Fruit fly (Drosophila melanogaster) whole organism, embryonic: ENCODE data around the gene CG32645.

ENCODE experiments used
- Abd-B ChIP-seq: fragments of 200-800 bp; sonication (Bioruptor generic); optimal IDR thresholded peaks from 2 replicates; lab custom pipeline; 2018; ENCODE audit warnings: missing biosample characterization, mild to moderate bottlenecking, missing genetic modification characterization, moderate library complexity
- Asciz ChIP-seq: fragments of 200-800 bp; sonication (Bioruptor generic); optimal IDR thresholded peaks from 2 replicates; lab custom pipeline; 2017; ENCODE audit warnings: missing biosample characterization, mild to moderate bottlenecking, missing genetic modification characterization, missing genetic modification reagents
- B-H1 ChIP-seq: fragments of 200-800 bp; sonication (Bioruptor generic); IDR thresholded peaks from 3 replicates; pipeline ENCODE4 v1.3.6; 2022; ENCODE audit warnings: missing biosample characterization, missing genetic modification characterization
- CG11723 ChIP-seq: fragments of 200-800 bp; sonication (Bioruptor generic); optimal IDR thresholded peaks from 2 replicates; lab custom pipeline; 2017; ENCODE audit warnings: missing biosample characterization, mild to moderate bottlenecking, missing genetic modification characterization
- CG1233 ChIP-seq: fragments of 200-800 bp; sonication (Bioruptor generic); optimal IDR thresholded peaks from 4 replicates; lab custom pipeline; 2018; ENCODE audit warnings: missing biosample characterization, mild to moderate bottlenecking, missing genetic modification characterization
- CG1647 ChIP-seq: fragments of 200-800 bp; sonication (Bioruptor generic); optimal IDR thresholded peaks from 3 replicates; lab custom pipeline; 2016; ENCODE audit warnings: missing biosample characterization, missing genetic modification characterization
- CG17802 ChIP-seq: fragments of 200-800 bp; sonication (Bioruptor generic); optimal IDR thresholded peaks from 2 replicates; lab custom pipeline; 2018; ENCODE audit warnings: missing biosample characterization, mild to moderate bottlenecking, missing genetic modification characterization, moderate library complexity
- CG2712 ChIP-seq: fragments of 200-800 bp; optimal IDR thresholded peaks from 3 replicates; lab custom pipeline; 2019; ENCODE audit warnings: missing biosample characterization, mild to moderate bottlenecking, missing genetic modification characterization, moderate library complexity
- CG34422 ChIP-seq: fragments of 200-800 bp; sonication (Bioruptor generic); IDR thresholded peaks from 3 replicates; pipeline ENCODE4 v1.3.6; 2022; ENCODE audit warnings: missing biosample characterization, missing genetic modification characterization
- CG3838 ChIP-seq: fragments of 200-800 bp; sonication (Bioruptor generic); optimal IDR thresholded peaks from 3 replicates; lab custom pipeline; 2016; ENCODE audit warnings: missing biosample characterization, missing genetic modification characterization
- CG43689 ChIP-seq: fragments of 200-800 bp; sonication (Bioruptor generic); IDR thresholded peaks from 2 replicates; pipeline ENCODE4 v1.3.6; 2022; ENCODE audit warnings: missing biosample characterization, missing genetic modification characterization
- CG6654 ChIP-seq: fragments of 200-800 bp; sonication (Bioruptor generic); optimal IDR thresholded peaks from 2 replicates; lab custom pipeline; 2017; ENCODE audit warnings: missing biosample characterization, mild to moderate bottlenecking, missing genetic modification characterization
- CG6683 ChIP-seq: fragments of 200-800 bp; sonication (Bioruptor generic); optimal IDR thresholded peaks from 2 replicates; lab custom pipeline; 2017; ENCODE audit warnings: missing biosample characterization, mild to moderate bottlenecking, missing genetic modification characterization, missing genetic modification reagents
- CG6765 ChIP-seq: fragments of 200-800 bp; sonication (Bioruptor generic); optimal IDR thresholded peaks from 3 replicates; lab custom pipeline; 2017; ENCODE audit warnings: missing biosample characterization, mild to moderate bottlenecking, missing genetic modification characterization
- CG8765 ChIP-seq: fragments of 200-800 bp; sonication (Bioruptor generic); IDR thresholded peaks from 2 replicates; pipeline ENCODE4 v1.3.6; 2022; ENCODE audit warnings: missing biosample characterization, missing genetic modification characterization
- CG9437 ChIP-seq: fragments of 200-800 bp; sonication (Bioruptor generic); optimal IDR thresholded peaks from 2 replicates; lab custom pipeline; 2018; ENCODE audit warnings: missing biosample characterization, mild to moderate bottlenecking, missing genetic modification characterization
- CTCF ChIP-seq: fragments of 200-800 bp; sonication (Bioruptor generic); optimal IDR thresholded peaks from 2 replicates; lab custom pipeline; 2017; ENCODE audit warnings: missing biosample characterization, mild to moderate bottlenecking, missing genetic modification characterization, moderate library complexity
- Chrac-16 ChIP-seq: fragments of 200-800 bp; sonication (Bioruptor generic); optimal IDR thresholded peaks from 3 replicates; lab custom pipeline; 2016; ENCODE audit warnings: missing biosample characterization, missing genetic modification characterization
- Doc3 ChIP-seq: fragments of 200-800 bp; sonication (Bioruptor generic); IDR thresholded peaks from 3 replicates; pipeline ENCODE4 v1.3.6; 2022; ENCODE audit warnings: missing biosample characterization, missing genetic modification characterization; ENCODE audit not compliant: partially characterized antibody
- Dref ChIP-seq: fragments of 200-800 bp; sonication (Bioruptor generic); IDR thresholded peaks from 2 replicates; pipeline ENCODE4 v1.3.6; 2022; ENCODE audit warnings: missing biosample characterization, missing genetic modification characterization
- Ets65A ChIP-seq: fragments of 200-800 bp; sonication (Bioruptor generic); peaks from one replicate; lab custom pipeline; 2016; ENCODE audit warnings: missing biosample characterization, missing genetic modification characterization
- Ets97D ChIP-seq: fragments of 200-800 bp; sonication (Bioruptor generic); optimal IDR thresholded peaks from 3 replicates; lab custom pipeline; 2016; ENCODE audit warnings: missing biosample characterization, missing genetic modification characterization
- Gug ChIP-seq: fragments of 200-800 bp; sonication (Bioruptor generic); IDR thresholded peaks from 4 replicates; pipeline ENCODE4 v1.3.6; 2022; ENCODE audit warnings: missing biosample characterization, missing genetic modification characterization
- NK7.1 ChIP-seq: fragments of 200-800 bp; sonication (Bioruptor generic); optimal IDR thresholded peaks from 3 replicates; lab custom pipeline; 2016; ENCODE audit warnings: missing biosample characterization, missing genetic modification characterization
- Oli ChIP-seq: fragments of 200-800 bp; sonication (Bioruptor generic); optimal IDR thresholded peaks from 2 replicates; lab custom pipeline; 2018; ENCODE audit warnings: missing biosample characterization, mild to moderate bottlenecking, missing genetic modification characterization, moderate library complexity
- Trl ChIP-seq, 3 experiments: fragments of >200 bp in 2 of 3; fragments of 200-800 bp in 1 of 3; sonication (Bioruptor generic) in 1 of 3; optimal IDR thresholded peaks; 2 replicates in 1 of 3; 3 replicates in 2 of 3; lab custom pipeline; 2016 to 2017; ENCODE audit warnings: missing biosample characterization in 1 of 3, missing genetic modification characterization in 1 of 3
- ato ChIP-seq: fragments of 200-800 bp; sonication (Bioruptor generic); IDR thresholded peaks from 2 replicates; pipeline ENCODE4 v1.3.6; 2022; ENCODE audit warnings: missing biosample characterization, missing genetic modification characterization; ENCODE audit not compliant: partially characterized antibody
- bowl ChIP-seq: fragments of 200-800 bp; sonication (Bioruptor generic); IDR thresholded peaks from 2 replicates; pipeline ENCODE4 v1.3.6; 2022; ENCODE audit warnings: missing biosample characterization, missing genetic modification characterization
- cas ChIP-seq: fragments of 200-800 bp; sonication (Bioruptor generic); IDR thresholded peaks from 2 replicates; pipeline ENCODE4 v1.3.6; 2022; ENCODE audit warnings: missing biosample characterization, missing genetic modification characterization
- cato ChIP-seq: fragments of 200-800 bp; sonication (Bioruptor generic); optimal IDR thresholded peaks from 2 replicates; lab custom pipeline; 2016; ENCODE audit warnings: missing biosample characterization, missing genetic modification characterization, borderline replicate concordance
- dan ChIP-seq: fragments of 200-800 bp; sonication (Bioruptor generic); IDR thresholded peaks from 2 replicates; pipeline ENCODE4 v1.3.6; 2022; ENCODE audit warnings: missing biosample characterization, missing genetic modification characterization
- dimm ChIP-seq: fragments of 200-800 bp; sonication (Bioruptor generic); IDR thresholded peaks from 2 replicates; pipeline ENCODE4 v1.3.6; 2022; ENCODE audit warnings: missing biosample characterization, missing genetic modification characterization
- emc ChIP-seq: fragments of 200-800 bp; sonication (Bioruptor generic); optimal IDR thresholded peaks from 2 replicates; lab custom pipeline; 2016; ENCODE audit warnings: missing biosample characterization, missing genetic modification characterization
- exex ChIP-seq: fragments of 200-800 bp; sonication (Bioruptor generic); optimal IDR thresholded peaks from 4 replicates; lab custom pipeline; 2018; ENCODE audit warnings: missing biosample characterization, mild to moderate bottlenecking, missing genetic modification characterization, moderate library complexity
- fd64A ChIP-seq: fragments of 200-800 bp; sonication (Bioruptor generic); optimal IDR thresholded peaks from 3 replicates; lab custom pipeline; 2018; ENCODE audit warnings: missing biosample characterization, mild to moderate bottlenecking, missing genetic modification characterization
- fru ChIP-seq: fragments of >200 bp; optimal IDR thresholded peaks from 2 replicates; lab custom pipeline; 2017
- fu2 ChIP-seq: fragments of 200-800 bp; sonication (Bioruptor generic); optimal IDR thresholded peaks from 2 replicates; lab custom pipeline; 2016; ENCODE audit warnings: missing biosample characterization, missing genetic modification characterization
- gcm2 ChIP-seq: fragments of 200-800 bp; sonication (Bioruptor generic); optimal IDR thresholded peaks from 2 replicates; lab custom pipeline; 2016; ENCODE audit warnings: missing biosample characterization, missing genetic modification characterization
- gro ChIP-seq: fragments of 200-800 bp; sonication (Bioruptor generic); optimal IDR thresholded peaks from 2 replicates; lab custom pipeline; 2016; ENCODE audit warnings: missing biosample characterization, missing genetic modification characterization
- gt ChIP-seq: fragments of 200-800 bp; sonication (Bioruptor generic); IDR thresholded peaks from 2 replicates; pipeline ENCODE4 v1.3.6; 2022; ENCODE audit warnings: missing biosample characterization, missing genetic modification characterization
- ham ChIP-seq: fragments of 200-800 bp; sonication (Bioruptor generic); IDR thresholded peaks from 2 replicates; pipeline ENCODE4 v1.3.6; 2022; ENCODE audit warnings: missing biosample characterization, missing genetic modification characterization
- jigr1 ChIP-seq: fragments of 200-800 bp; sonication (Bioruptor generic); IDR thresholded peaks from 3 replicates; pipeline ENCODE4 v1.3.6; 2022; ENCODE audit warnings: missing biosample characterization, missing genetic modification characterization
- lab ChIP-seq: fragments of 200-800 bp; sonication (Bioruptor generic); optimal IDR thresholded peaks from 3 replicates; lab custom pipeline; 2017; ENCODE audit warnings: missing biosample characterization, missing genetic modification characterization, mild to moderate bottlenecking, moderate library complexity, missing genetic modification reagents
- lola ChIP-seq, 3 experiments: fragments of >200 bp in 2 of 3; fragments of 200-800 bp in 1 of 3; sonication (Bioruptor generic) in 1 of 3; optimal IDR thresholded peaks; 2 replicates each; lab custom pipeline; 2017 to 2019; ENCODE audit warnings: missing biosample characterization in 3 of 3, missing genetic modification characterization in 3 of 3, mild to moderate bottlenecking in 1 of 3, moderate library complexity in 1 of 3
- nom ChIP-seq: fragments of 200-800 bp; sonication (Bioruptor generic); optimal IDR thresholded peaks from 2 replicates; lab custom pipeline; 2017; ENCODE audit warnings: missing biosample characterization, missing genetic modification characterization, mild to moderate bottlenecking, moderate library complexity, missing genetic modification reagents
- pho ChIP-seq: fragments of 200-800 bp; sonication (Bioruptor generic); optimal IDR thresholded peaks from 2 replicates; lab custom pipeline; 2016; ENCODE audit warnings: missing biosample characterization, missing genetic modification characterization
- phol ChIP-seq: fragments of 200-800 bp; sonication (Bioruptor generic); optimal IDR thresholded peaks from 3 replicates; lab custom pipeline; 2018; ENCODE audit warnings: missing biosample characterization, mild to moderate bottlenecking, missing genetic modification characterization, moderate library complexity
- slp2 ChIP-seq: fragments of 200-800 bp; sonication (Bioruptor generic); optimal IDR thresholded peaks from 2 replicates; lab custom pipeline; 2016; ENCODE audit warnings: missing biosample characterization, missing genetic modification characterization
- tna ChIP-seq: fragments of 200-800 bp; sonication (Bioruptor generic); IDR thresholded peaks from 2 replicates; pipeline ENCODE4 v1.3.6; 2022; ENCODE audit warnings: missing biosample characterization, missing genetic modification characterization; ENCODE audit not compliant: partially characterized antibody
- vnd ChIP-seq: fragments of 200-800 bp; sonication (Bioruptor generic); IDR thresholded peaks from 3 replicates; pipeline ENCODE4 v1.3.6; 2022; ENCODE audit warnings: missing biosample characterization, missing genetic modification characterization; ENCODE audit not compliant: partially characterized antibody
- zf30C ChIP-seq: fragments of 200-800 bp; sonication (Bioruptor generic); optimal IDR thresholded peaks from 3 replicates; lab custom pipeline; 2018; ENCODE audit warnings: missing biosample characterization, mild to moderate bottlenecking, missing genetic modification characterization

Gene CG32645

DNA sequence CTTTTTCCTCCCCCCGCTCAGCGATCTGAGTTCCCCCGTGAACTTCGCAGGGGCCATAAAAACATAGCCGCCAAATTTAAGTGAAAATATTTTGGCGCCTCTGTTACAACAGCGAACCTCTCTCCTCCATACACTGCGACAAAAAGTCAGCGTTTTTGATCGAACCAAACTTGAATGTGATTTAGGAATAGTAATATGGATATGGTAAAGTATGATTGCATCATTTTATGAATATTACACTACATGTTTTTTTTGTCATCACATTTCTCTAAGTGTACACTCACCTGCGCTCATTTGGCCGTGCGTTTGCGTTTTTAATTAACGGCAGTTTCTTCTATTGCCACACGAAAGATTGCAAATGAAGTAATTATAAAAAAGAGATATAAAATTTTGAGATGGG lies 3.3 kb upstream of the CG32645 start (continued):
- no peak for TF ChIP-seq CG3838 (GFP tag; lab: Kevin White, UChicago)
- TF ChIP-seq lola (GFP tag; optimal IDR thresholded peaks at IDR 0.05; lab: Kevin White, UChicago), result no peak
- TF ChIP-seq phol (tag; lab: Kevin White, UChicago), result peak; percentile 71
- peak; percentile 77 for TF ChIP-seq Asciz (GFP tag; lab: Kevin White, UChicago)
- TF ChIP-seq ham, result no peak
- no peak for TF ChIP-seq gt (GFP tag; lab: Robert Waterston, UW)
- peak; percentile 86 for TF ChIP-seq Ets65A (GFP tag; lab: Kevin White, UChicago)
- TF ChIP-seq CG8765, result no peak
- TF ChIP-seq cas (GFP tag; lab: Robert Waterston, UW), result no peak
- TF ChIP-seq CG6765 (GFP tag; lab: Kevin White, UChicago), result no peak
- no peak for TF ChIP-seq nom (GFP tag; lab: Kevin White, UChicago)
- TF ChIP-seq CG9437 (GFP tag; lab: Kevin White, UChicago), result peak; percentile 47
- no peak for TF ChIP-seq gro (GFP tag; lab: Kevin White, UChicago)
- no peak for TF ChIP-seq CG11723 (GFP tag; lab: Kevin White, UChicago)
- peak; percentile 46 for TF ChIP-seq Chrac-16 (GFP tag; lab: Kevin White, UChicago)
- TF ChIP-seq fu2, result peak; percentile 5
- no peak for TF ChIP-seq slp2 (GFP tag; lab: Kevin White, UChicago)
- TF ChIP-seq ato (GFP tag; lab: Robert Waterston, UW), result no peak
- peak; percentile 23 for TF ChIP-seq Abd-B
- no peak for TF ChIP-seq bowl
- TF ChIP-seq vnd (GFP tag; lab: Robert Waterston, UW), result no peak
- no peak for TF ChIP-seq exex (tag; lab: Kevin White, UChicago)
- TF ChIP-seq Trl (optimal IDR thresholded peaks at IDR 0.05; lab: Kevin White, UChicago), result no peak
- no peak for TF ChIP-seq Trl (GFP tag; optimal IDR thresholded peaks at IDR 0.05; lab: Kevin White, UChicago)
- TF ChIP-seq emc (GFP tag; lab: Kevin White, UChicago), result no peak
- TF ChIP-seq B-H1 (GFP tag; lab: Robert Waterston, UW), result peak; percentile 16; the same call in 1 of the 3 replicates
- TF ChIP-seq dimm (GFP tag; lab: Robert Waterston, UW), result 0 out of 2 replicates have a peak, but pooled peaks have one; percentile 10
- no peak for TF ChIP-seq tna (GFP tag; lab: Robert Waterston, UW)
- TF ChIP-seq Ets97D, result no peak
- TF ChIP-seq CG1647 (GFP tag; lab: Kevin White, UChicago), result no peak
- TF ChIP-seq CG43689 (GFP tag; lab: Robert Waterston, UW), result peak; percentile 54; the same call in 1 of the 2 replicates
- TF ChIP-seq CTCF (GFP tag; lab: Kevin White, UChicago), result no peak
- peak; percentile 64 for TF ChIP-seq CG2712 (tag; lab: Kevin White, UChicago)
- TF ChIP-seq Doc3, result no peak
- TF ChIP-seq CG1233 (GFP tag; lab: Kevin White, UChicago), result peak; percentile 18
- TF ChIP-seq fru, result no peak
- no peak for TF ChIP-seq CG17802 (tag; lab: Kevin White, UChicago)
- TF ChIP-seq zf30C (GFP tag; lab: Kevin White, UChicago), result no peak
- TF ChIP-seq Dref (GFP tag; lab: Robert Waterston, UW), result no peak
- peak; percentile 2 for TF ChIP-seq pho (GFP tag; lab: Kevin White, UChicago)
- TF ChIP-seq CG34422, result peak; percentile 53; the same call in 2 of the 3 replicates
- TF ChIP-seq cato (GFP tag; lab: Kevin White, UChicago), result no peak
- no peak for TF ChIP-seq NK7.1 (GFP tag; lab: Kevin White, UChicago)
- no peak for TF ChIP-seq fd64A (GFP tag; lab: Kevin White, UChicago)
- TF ChIP-seq CG6654, result no peak
- TF ChIP-seq jigr1 (GFP tag; lab: Robert Waterston, UW), result no peak
- TF ChIP-seq CG6683 (GFP tag; lab: Kevin White, UChicago), result no peak
- peak; percentile 70 for TF ChIP-seq Oli (tag; lab: Kevin White, UChicago)
- 0 out of 2 replicates have a peak, but pooled peaks have one; percentile 16 for TF ChIP-seq dan (GFP tag; lab: Robert Waterston, UW)
- TF ChIP-seq Gug, result 0 out of 4 replicates have a peak, but pooled peaks have one; percentile 31
- peak; percentile 19 for TF ChIP-seq gcm2
- TF ChIP-seq lab (GFP tag; lab: Kevin White, UChicago), result peak; percentile 69
